Worm (Caenorhabditis elegans) whole organism, late embryonic: Measurements from ENCODE around the gene F11E6.11.

Source experiments
- ceh-9 ChIP-seq: sonication (generic microtip); optimal IDR thresholded peaks from 2 replicates; lab custom pipeline; 2016; ENCODE audit warnings: mild to moderate bottlenecking, missing genetic modification characterization, inconsistent platforms, missing compliant biosample characterization
- eyg-1 ChIP-seq: sonication (generic microtip); optimal IDR thresholded peaks from 2 replicates; lab custom pipeline; 2016; ENCODE audit warnings: missing genotype, missing genetic modification characterization, missing compliant biosample characterization
- fax-1 ChIP-seq: sonication (generic microtip); optimal IDR thresholded peaks from 2 replicates; lab custom pipeline; 2016; ENCODE audit warnings: missing genotype, missing genetic modification characterization, missing compliant biosample characterization
- nfya-1 ChIP-seq: sonication (generic microtip); optimal IDR thresholded peaks from 2 replicates; lab custom pipeline; 2017; ENCODE audit warnings: missing genetic modification characterization, mild to moderate bottlenecking, missing compliant biosample characterization, antibody characterized with exemption, moderate library complexity
- nhr-232 ChIP-seq: sonication (generic microtip); optimal IDR thresholded peaks from 2 replicates; lab custom pipeline; 2016; ENCODE audit warnings: missing genetic modification characterization, missing compliant biosample characterization
- pag-3 ChIP-seq: sonication (generic microtip); optimal IDR thresholded peaks from 2 replicates; lab custom pipeline; 2016; ENCODE audit warnings: missing compliant biosample characterization, missing genetic modification characterization, borderline replicate concordance
- sox-2 ChIP-seq: fragments of 200-800 bp; sonication (Bioruptor generic); IDR thresholded peaks from 2 replicates; pipeline ENCODE4 v1.3.6; 2022; ENCODE audit warnings: missing genetic modification reagents, missing genetic modification characterization, missing compliant biosample characterization

- TF ChIP-seq nhr-232 (tag; lab: Kevin White, UChicago), result no peak
- no peak for TF ChIP-seq nfya-1 (tag; lab: Kevin White, UChicago)
- no peak for TF ChIP-seq sox-2
- TF ChIP-seq pag-3 (tag; lab: Kevin White, UChicago), result no peak
- no peak for TF ChIP-seq ceh-9 (tag; lab: Kevin White, UChicago)
- no peak for TF ChIP-seq eyg-1 (tag; lab: Kevin White, UChicago)
- no peak for TF ChIP-seq fax-1 (tag; lab: Kevin White, UChicago)
These were observed 35.6 kb upstream of the F11E6.11 start, which contains the start of gene T02D1.7 for ce11 chrIV:17407025-17407424.
